Worm (Caenorhabditis elegans): ENCODE results near the gene ZK742.3.

ce11 chrV:7804064-7804800 is 5.5 kb downstream of the ZK742.3 start, which contains the start of gene uvs-1:
- TF ChIP-seq nhr-23 (tag; optimal IDR thresholded peaks at IDR 0.05) (peak; percentile 25), nhr-28 (tag; optimal IDR thresholded peaks at IDR 0.05) (no peak), egl-5 (tag; optimal IDR thresholded peaks at IDR 0.05) (no peak), mdl-1 (tag; optimal IDR thresholded peaks at IDR 0.05) (no peak), elt-3 (tag; optimal IDR thresholded peaks at IDR 0.05) (no peak), elt-2 (tag; optimal IDR thresholded peaks at IDR 0.05) (peak; percentile 24), eor-1 (tag; optimal IDR thresholded peaks at IDR 0.05) (no peak), ceh-82 (tag; optimal IDR thresholded peaks at IDR 0.05) (no peak), nhr-237 (tag; optimal IDR thresholded peaks at IDR 0.05) (no peak), lin-15B (tag; optimal IDR thresholded peaks at IDR 0.05) (peak; percentile 82), daf-12 (tag; optimal IDR thresholded peaks at IDR 0.05) (no peak), nhr-77 (tag; optimal IDR thresholded peaks at IDR 0.05) (no peak)

Data from whole organism, L3 larva.